Worm (Caenorhabditis elegans) whole organism, early embryonic: ENCODE data around the gene acs-5.

Experiments used
- B0310.2 ChIP-seq: sonication (generic microtip); optimal IDR thresholded peaks from 2 replicates; lab custom pipeline; 2016; ENCODE audit warnings: mild to moderate bottlenecking, missing genetic modification characterization, missing compliant biosample characterization
- ama-1 ChIP-seq: fragments of 150-350 bp; optimal IDR thresholded peaks from 2 replicates; lab custom pipeline; 2014
- ceh-13 ChIP-seq: fragments of 200-800 bp; sonication (Bioruptor generic); optimal IDR thresholded peaks from 2 replicates; lab custom pipeline; 2018; ENCODE audit warnings: mild to moderate bottlenecking, missing genetic modification characterization, missing compliant biosample characterization
- scrt-1 ChIP-seq: fragments of 200-800 bp; sonication (Bioruptor generic); IDR thresholded peaks from 2 replicates; pipeline ENCODE4 v1.3.6; 2022; ENCODE audit warnings: missing genetic modification characterization, missing compliant biosample characterization

DNA sequence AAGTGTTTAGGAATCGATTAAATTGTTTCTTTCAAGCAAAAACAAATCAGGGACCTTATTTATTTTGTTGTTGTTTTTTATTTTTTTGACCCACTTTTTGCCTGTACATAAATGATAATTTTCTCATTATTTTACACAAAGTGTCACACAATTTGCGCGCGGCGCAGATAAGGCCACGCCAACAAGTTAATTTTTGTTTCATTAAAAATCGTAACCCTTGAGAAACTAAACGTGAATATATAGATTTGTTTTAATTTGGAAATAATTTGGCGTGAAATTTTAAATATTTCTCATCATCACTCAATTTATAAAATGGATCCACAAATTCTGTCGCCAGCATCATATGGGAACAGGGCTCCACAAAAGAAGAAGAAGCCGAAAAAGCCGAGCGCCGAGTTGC, 37.2 kb upstream of the acs-5 start, which contains the start of gene T05D4.5:
- TF ChIP-seq ama-1 (lab: Kevin White, UChicago) = no peak
- no peak for TF ChIP-seq scrt-1
- TF ChIP-seq B0310.2 (tag; lab: Kevin White, UChicago) = no peak
- no peak for TF ChIP-seq ceh-13 (GFP tag; lab: Kevin White, UChicago)
